Worm (Caenorhabditis elegans) whole organism, L4 larva: ENCODE measurements around the gene ddx-23.

Experiments
- F26F4.8 ChIP-seq: fragments of 200-800 bp; sonication (Bioruptor generic); conservative IDR thresholded peaks from 2 replicates; pipeline ENCODE4 v1.3.6; 2022; ENCODE audit warnings: missing genetic modification characterization, missing compliant biosample characterization
- Y5F2A.4 ChIP-seq: fragments of 200-800 bp; sonication (Bioruptor generic); optimal IDR thresholded peaks from 2 replicates; lab custom pipeline; 2018; ENCODE audit warnings: mild to moderate bottlenecking, missing genetic modification characterization, missing compliant biosample characterization
- ZK546.5 ChIP-seq, 2 experiments: sonication (generic microtip); optimal IDR thresholded peaks; 2 replicates each; lab custom pipeline; 2017; ENCODE audit warnings: missing biosample characterization in 2 of 2, missing genetic modification characterization in 2 of 2
- aha-1 ChIP-seq: fragments of 150-350 bp; peaks from one replicate; lab custom pipeline; 2014; ENCODE audit warnings: missing biosample characterization, missing genetic modification characterization
- aly-2 ChIP-seq: sonication (generic microtip); optimal IDR thresholded peaks from 2 replicates; lab custom pipeline; 2018; ENCODE audit warnings: missing biosample characterization, missing genetic modification characterization
- ama-1 ChIP-seq: fragments of 150-350 bp; optimal IDR thresholded peaks from 2 replicates; lab custom pipeline; 2014; ENCODE audit warnings: inconsistent platforms, mixed read lengths
- ceh-20 ChIP-seq: fragments of 200-800 bp; sonication (Bioruptor generic); IDR thresholded peaks from 2 replicates; pipeline ENCODE4 v1.3.6; 2022; ENCODE audit warnings: missing genetic modification reagents, missing genetic modification characterization, missing compliant biosample characterization
- ceh-32 ChIP-seq: sonication (generic microtip); optimal IDR thresholded peaks from 2 replicates; lab custom pipeline; 2016; ENCODE audit warnings: mild to moderate bottlenecking, missing genetic modification characterization, missing compliant biosample characterization; ENCODE audit not compliant: poor library complexity
- ceh-44 ChIP-seq: fragments of 200-800 bp; sonication (Bioruptor generic); IDR thresholded peaks from 2 replicates; pipeline ENCODE4 v1.3.6; 2022; ENCODE audit warnings: missing genetic modification reagents, missing genetic modification characterization, missing compliant biosample characterization
- ceh-82 ChIP-seq: sonication (generic microtip); optimal IDR thresholded peaks from 2 replicates; lab custom pipeline; 2017; ENCODE audit warnings: missing biosample characterization, missing genetic modification characterization
- cey-2 ChIP-seq: sonication (generic microtip); optimal IDR thresholded peaks from 3 replicates; lab custom pipeline; 2017; ENCODE audit warnings: missing genetic modification characterization, mild to moderate bottlenecking, missing compliant biosample characterization, antibody characterized with exemption, borderline replicate concordance; ENCODE audit not compliant: insufficient read depth
- daf-19 ChIP-seq: fragments of 200-800 bp; sonication (Bioruptor generic); conservative IDR thresholded peaks from 2 replicates; pipeline ENCODE4 v1.3.6; 2022; ENCODE audit warnings: missing genetic modification characterization, missing compliant biosample characterization
- dmd-6 ChIP-seq: fragments of 200-800 bp; sonication (Bioruptor generic); IDR thresholded peaks from 2 replicates; pipeline ENCODE4 v1.3.6; 2022; ENCODE audit warnings: missing genetic modification reagents, missing genetic modification characterization, missing compliant biosample characterization
- dmd-8 ChIP-seq: fragments of 200-800 bp; sonication (Bioruptor generic); IDR thresholded peaks from 2 replicates; pipeline ENCODE4 v1.3.6; 2022; ENCODE audit warnings: missing genetic modification characterization, missing compliant biosample characterization
- dpl-1 ChIP-seq: fragments of 150-350 bp; optimal IDR thresholded peaks from 2 replicates; lab custom pipeline; 2014; ENCODE audit warnings: missing biosample characterization, missing genetic modification reagents, missing genetic modification characterization
- egl-27 ChIP-seq: sonication (generic microtip); optimal IDR thresholded peaks from 3 replicates; lab custom pipeline; 2017; ENCODE audit warnings: missing biosample characterization, missing genetic modification reagents, missing genetic modification characterization
- egl-43 ChIP-seq: fragments of 200-800 bp; sonication (Bioruptor generic); IDR thresholded peaks from 2 replicates; pipeline ENCODE4 v1.3.6; 2022; ENCODE audit warnings: missing genetic modification reagents, missing genetic modification characterization, missing compliant biosample characterization
- fos-1 ChIP-seq: fragments of 150-350 bp; optimal IDR thresholded peaks from 2 replicates; lab custom pipeline; 2014; ENCODE audit warnings: missing biosample characterization, missing genetic modification characterization
- gei-8 ChIP-seq: fragments of 200-800 bp; sonication (Bioruptor generic); optimal IDR thresholded peaks from 2 replicates; lab custom pipeline; 2018; ENCODE audit warnings: mild to moderate bottlenecking, missing genetic modification characterization, missing compliant biosample characterization
- hmg-1.1 ChIP-seq: fragments of 200-800 bp; sonication (Bioruptor generic); IDR thresholded peaks from 2 replicates; pipeline ENCODE4 v1.3.6; 2022; ENCODE audit warnings: missing genetic modification reagents, missing genetic modification characterization, missing compliant biosample characterization
- lin-1 ChIP-seq: fragments of 200-800 bp; sonication (Bioruptor generic); IDR thresholded peaks from 2 replicates; pipeline ENCODE4 v1.3.6; 2022; ENCODE audit warnings: missing genetic modification reagents, missing genetic modification characterization, missing compliant biosample characterization
- lin-15B ChIP-seq: fragments of 150-350 bp; sonication (generic microtip); optimal IDR thresholded peaks from 3 replicates; lab custom pipeline; 2014; ENCODE audit warnings: missing biosample characterization, missing genetic modification characterization
- lir-3 ChIP-seq: sonication (generic microtip); optimal IDR thresholded peaks from 2 replicates; lab custom pipeline; 2016; ENCODE audit warnings: mild to moderate bottlenecking, missing genetic modification characterization, missing compliant biosample characterization
- madf-9 ChIP-seq: fragments of 200-800 bp; sonication (Bioruptor generic); conservative IDR thresholded peaks from 2 replicates; pipeline ENCODE4 v1.3.6; 2022; ENCODE audit warnings: missing genetic modification reagents, missing genetic modification characterization, missing compliant biosample characterization
- mdl-1 ChIP-seq, 2 experiments: fragments of 150-350 bp in 1 of 2; sonication (generic microtip) in 1 of 2; optimal IDR thresholded peaks; 2 replicates each; lab custom pipeline; 2014 to 2017; ENCODE audit warnings: missing biosample characterization in 2 of 2, missing genetic modification characterization in 2 of 2
- mep-1 ChIP-seq: fragments of 150-350 bp; sonication (generic microtip); optimal IDR thresholded peaks from 3 replicates; lab custom pipeline; 2014; ENCODE audit warnings: missing biosample characterization, missing genetic modification characterization
- nhr-111 ChIP-seq: fragments of 200-800 bp; sonication (Bioruptor generic); optimal IDR thresholded peaks from 2 replicates; lab custom pipeline; 2018; ENCODE audit warnings: mild to moderate bottlenecking, missing genetic modification characterization, missing compliant biosample characterization
- nhr-237 ChIP-seq: sonication (generic microtip); optimal IDR thresholded peaks from 2 replicates; lab custom pipeline; 2017; ENCODE audit warnings: missing biosample characterization, missing genetic modification characterization
- nhr-42 ChIP-seq: fragments of 200-800 bp; sonication (Bioruptor generic); IDR thresholded peaks from 2 replicates; pipeline ENCODE4 v1.3.6; 2022; ENCODE audit warnings: missing genetic modification characterization, missing compliant biosample characterization
- nhr-77 ChIP-seq: fragments of 150-350 bp; optimal IDR thresholded peaks from 2 replicates; lab custom pipeline; 2014; ENCODE audit warnings: missing biosample characterization, missing genetic modification characterization
- saeg-2 ChIP-seq: fragments of 200-800 bp; sonication (Bioruptor generic); IDR thresholded peaks from 2 replicates; pipeline ENCODE4 v1.3.6; 2022; ENCODE audit warnings: missing genetic modification reagents, missing genetic modification characterization, missing compliant biosample characterization
- sdz-12 ChIP-seq: fragments of 200-800 bp; sonication (Bioruptor generic); optimal IDR thresholded peaks from 2 replicates; lab custom pipeline; 2018; ENCODE audit warnings: mild to moderate bottlenecking, missing genetic modification characterization, missing compliant biosample characterization
- spr-3 ChIP-seq: fragments of 200-800 bp; sonication (Bioruptor generic); optimal IDR thresholded peaks from 2 replicates; lab custom pipeline; 2018; ENCODE audit warnings: mild to moderate bottlenecking, missing genetic modification characterization, missing compliant biosample characterization
- tag-97 ChIP-seq: fragments of 200-800 bp; sonication (Bioruptor generic); IDR thresholded peaks from 2 replicates; pipeline ENCODE4 v1.3.6; 2022; ENCODE audit warnings: missing genetic modification characterization, missing compliant biosample characterization
- unc-130 ChIP-seq: sonication (generic microtip); optimal IDR thresholded peaks from 2 replicates; lab custom pipeline; 2016; ENCODE audit warnings: missing genetic modification reagents, missing genetic modification characterization, missing compliant biosample characterization
- vab-7 ChIP-seq: fragments of 200-800 bp; sonication (Bioruptor generic); IDR thresholded peaks from 2 replicates; pipeline ENCODE4 v1.3.6; 2022; ENCODE audit warnings: missing genetic modification reagents, missing genetic modification characterization, missing compliant biosample characterization
- zag-1 ChIP-seq: fragments of 150-350 bp; optimal IDR thresholded peaks from 2 replicates; lab custom pipeline; 2014; ENCODE audit warnings: missing biosample characterization, missing genetic modification characterization
- ztf-7 ChIP-seq: fragments of 150-350 bp; optimal IDR thresholded peaks from 2 replicates; lab custom pipeline; 2014; ENCODE audit warnings: missing biosample characterization, missing genetic modification characterization

Gene ddx-23

ce11 chrIII:5897468-5897867 is 44.4 kb upstream of the ddx-23 start:
- TF ChIP-seq daf-19 (GFP tag; lab: Robert Waterston, UW), result no peak
- TF ChIP-seq hmg-1.1, result no peak
- TF ChIP-seq aha-1 (tag; lab: Kevin White, UChicago), result peak; percentile 4
- TF ChIP-seq mep-1, result peak; percentile 15
- TF ChIP-seq saeg-2 (GFP tag; lab: Robert Waterston, UW), result no peak

- no peak for TF ChIP-seq spr-3 (GFP tag; lab: Kevin White, UChicago)
- no peak for TF ChIP-seq aha-1 (tag; lab: Kevin White, UChicago)
- TF ChIP-seq ceh-44 (GFP tag; lab: Robert Waterston, UW), result no peak
- TF ChIP-seq dmd-8 (GFP tag; lab: Robert Waterston, UW), result no peak
- no peak for TF ChIP-seq zag-1 (tag; lab: Kevin White, UChicago)
- TF ChIP-seq dpl-1, result no peak
- TF ChIP-seq nhr-237 (tag; lab: Kevin White, UChicago), result no peak
- TF ChIP-seq ztf-7 (tag; lab: Kevin White, UChicago), result no peak
- no peak for TF ChIP-seq gei-8 (GFP tag; lab: Kevin White, UChicago)
- no peak for TF ChIP-seq ceh-20
- no peak for TF ChIP-seq lin-15B
- no peak for TF ChIP-seq hmg-1.1
- TF ChIP-seq egl-27 (tag; lab: Kevin White, UChicago), result no peak
- TF ChIP-seq nhr-42, result no peak
- TF ChIP-seq sdz-12 (GFP tag; lab: Kevin White, UChicago), result no peak
- no peak for TF ChIP-seq mdl-1 (tag; optimal IDR thresholded peaks at IDR 0.05; lab: Kevin White, UChicago)
- TF ChIP-seq saeg-2 (GFP tag; lab: Robert Waterston, UW), result no peak
These were observed 42.8 kb upstream of the ddx-23 start, which contains the start of gene pxl-1 for ce11 chrIII:5895913-5896312. pxl-1 (minus strand) TSS chrIII:5896013.

ce11 chrIII:5892909-5893308 is 39.8 kb upstream of the ddx-23 start:
- TF ChIP-seq lir-3 (no peak), Y5F2A.4 (GFP tag; lab: Kevin White, UChicago) (no peak), fos-1 (tag; lab: Kevin White, UChicago) (no peak), ceh-82 (tag; lab: Kevin White, UChicago) (no peak), ZK546.5 (tag; optimal IDR thresholded peaks at IDR 0.05; lab: Kevin White, UChicago) (no peak), saeg-2 (GFP tag; lab: Robert Waterston, UW) (no peak), ceh-32 (no peak), nhr-77 (tag; lab: Kevin White, UChicago) (no peak)
- TF ChIP-seq, all 104 proteins: peak for 0

- TF ChIP-seq lir-3 (no peak), aly-2 (tag; lab: Kevin White, UChicago) (no peak), unc-130 (GFP tag; lab: Kevin White, UChicago) (no peak), nhr-42 (no peak), egl-43 (no peak), vab-7 (GFP tag; lab: Robert Waterston, UW) (no peak), ceh-44 (GFP tag; lab: Robert Waterston, UW) (no peak), ama-1 (lab: Kevin White, UChicago) (no peak), lin-1 (GFP tag; lab: Robert Waterston, UW) (no peak), mep-1 (no peak), cey-2 (tag; lab: Kevin White, UChicago) (no peak)
These were observed 35.6 kb upstream of the ddx-23 start, which contains the start of gene C28H8.8 for ce11 chrIII:5888675-5889074. C28H8.8 (minus strand) TSS chrIII:5888775.

ce11 chrIII:5886893-5887292 is 33.8 kb upstream of the ddx-23 start, which contains the start of gene C28H8.7:
C28H8.7 (minus strand) TSS chrIII:5886993.
- TF ChIP-seq tag-97 (GFP tag; lab: Robert Waterston, UW) (no peak), ama-1 (lab: Kevin White, UChicago) (no peak), F26F4.8 (GFP tag; lab: Robert Waterston, UW) (no peak), dmd-6 (no peak), zag-1 (tag; lab: Kevin White, UChicago) (no peak), hmg-1.1 (no peak), nhr-111 (GFP tag; lab: Kevin White, UChicago) (no peak), madf-9 (GFP tag; lab: Robert Waterston, UW) (no peak), unc-130 (GFP tag; lab: Kevin White, UChicago) (no peak)
